Comparison of ENCODE assay signal across 5 worm cellular contexts in genomic region chrIII:9697323-9697722, ce11.
TF ChIP-seq lines count a peak whose summit lies in the region.

No protein-coding gene starts in this region.

TF ChIP-seq in whole organism, L1 larva, 84 proteins besides CTCF, POLR2A, EP300 and RAD21 (continues in another document):
- TF ChIP-seq snu-23 (GFP tag; optimal IDR thresholded peaks at IDR 0.05; lab: Kevin White, UChicago) (peak; percentile 78), efl-1 (optimal IDR thresholded peaks at IDR 0.05; lab: Kevin White, UChicago) (peak; percentile 49 to 64), efl-1 (GFP tag; optimal IDR thresholded peaks at IDR 0.05 in 1 of 2; lab: Kevin White, UChicago) (peak in 1 of 2 experiments; percentile 83), unc-62 (GFP tag; optimal IDR thresholded peaks at IDR 0.05; lab: Kevin White, UChicago) (no peak), dpl-1 (GFP tag; optimal IDR thresholded peaks at IDR 0.05; lab: Kevin White, UChicago) (peak; percentile 31 to 56 (median 39)), ztf-4 (tag; optimal IDR thresholded peaks at IDR 0.05; lab: Kevin White, UChicago) (peak; percentile 38), rnt-1 (tag; optimal IDR thresholded peaks at IDR 0.05; lab: Kevin White, UChicago) (peak; percentile 77), nhr-47 (tag; optimal IDR thresholded peaks at IDR 0.05; lab: Kevin White, UChicago) (peak; percentile 59), C16A3.4 (tag; optimal IDR thresholded peaks at IDR 0.05; lab: Kevin White, UChicago) (peak; percentile 48), unc-130 (tag; optimal IDR thresholded peaks at IDR 0.05; lab: Kevin White, UChicago) (peak; percentile 63), nhr-90 (tag; optimal IDR thresholded peaks at IDR 0.05; lab: Kevin White, UChicago; ENCODE audit: poor library complexity) (peak; percentile 0), mep-1 (tag; optimal IDR thresholded peaks at IDR 0.05; lab: Kevin White, UChicago) (peak; percentile 21), lsy-2 (tag; optimal IDR thresholded peaks at IDR 0.05; lab: Kevin White, UChicago) (peak; percentile 17 to 71), unc-86 (tag; optimal IDR thresholded peaks at IDR 0.05; lab: Kevin White, UChicago) (peak; percentile 17), aha-1 (tag; optimal IDR thresholded peaks at IDR 0.05; lab: Kevin White, UChicago) (no peak), snpc-4 (tag; optimal IDR thresholded peaks at IDR 0.05; lab: Kevin White, UChicago) (peak; percentile 45), fkh-8 (tag; optimal IDR thresholded peaks at IDR 0.05; lab: Kevin White, UChicago) (peak; percentile 72), lin-39 (tag; optimal IDR thresholded peaks at IDR 0.05; lab: Kevin White, UChicago) (no peak)

TF ChIP-seq in whole organism, L3 larva, 47 proteins besides CTCF, POLR2A, EP300 and RAD21 (continues in another document):
- TF ChIP-seq egl-27 (tag; optimal IDR thresholded peaks at IDR 0.05; lab: Kevin White, UChicago) (no peak), unc-39 (tag; optimal IDR thresholded peaks at IDR 0.05; lab: Kevin White, UChicago) (no peak), nhr-43 (tag; optimal IDR thresholded peaks at IDR 0.05; lab: Kevin White, UChicago; ENCODE audit: poor library complexity, severe bottlenecking) (peak; percentile 10), nhr-67 (tag; optimal IDR thresholded peaks at IDR 0.05; lab: Kevin White, UChicago) (no peak), ztf-4 (tag; optimal IDR thresholded peaks at IDR 0.05; lab: Kevin White, UChicago) (no peak), mml-1 (tag; optimal IDR thresholded peaks at IDR 0.05; lab: Kevin White, UChicago) (no peak), lin-15B (tag; optimal IDR thresholded peaks at IDR 0.05; lab: Kevin White, UChicago) (peak; percentile 74), egl-5 (tag; optimal IDR thresholded peaks at IDR 0.05; lab: Kevin White, UChicago) (no peak), elt-3 (tag; optimal IDR thresholded peaks at IDR 0.05; lab: Kevin White, UChicago) (no peak), fkh-2 (tag; optimal IDR thresholded peaks at IDR 0.05; lab: Kevin White, UChicago) (no peak), nhr-28 (tag; optimal IDR thresholded peaks at IDR 0.05; lab: Kevin White, UChicago) (no peak), jun-1 (tag; optimal IDR thresholded peaks at IDR 0.05; lab: Kevin White, UChicago) (peak; percentile 1), snpc-4 (tag; optimal IDR thresholded peaks at IDR 0.05; lab: Kevin White, UChicago) (peak; percentile 59), nhr-76 (tag; optimal IDR thresholded peaks at IDR 0.05; lab: Kevin White, UChicago) (no peak), ztf-11 (tag; optimal IDR thresholded peaks at IDR 0.05; lab: Kevin White, UChicago) (no peak), ceh-28 (tag; optimal IDR thresholded peaks at IDR 0.05; lab: Kevin White, UChicago) (no peak), fos-1 (tag; optimal IDR thresholded peaks at IDR 0.05; lab: Kevin White, UChicago) (no peak), skn-1 (tag; optimal IDR thresholded peaks at IDR 0.05; lab: Kevin White, UChicago) (peak; percentile 42), mdl-1 (tag; optimal IDR thresholded peaks at IDR 0.05; lab: Kevin White, UChicago) (no peak), ama-1 (optimal IDR thresholded peaks at IDR 0.05; lab: Kevin White, UChicago) (peak; percentile 12)

TF ChIP-seq in whole organism, early embryonic, 17 proteins besides CTCF, POLR2A, EP300 and RAD21:
- TF ChIP-seq hmg-4 (GFP tag; optimal IDR thresholded peaks at IDR 0.05; lab: Kevin White, UChicago) (peak; percentile 60), ceh-36 (tag; optimal IDR thresholded peaks at IDR 0.05; lab: Kevin White, UChicago) (no peak)

TF ChIP-seq in whole organism, midembryonic, 9 proteins besides CTCF, POLR2A, EP300 and RAD21:
- no peak for TF ChIP-seq tab-1 (GFP tag; IDR thresholded peaks at IDR 0.05; lab: Robert Waterston, UW)
- TF ChIP-seq flt-1 (GFP tag; IDR thresholded peaks at IDR 0.05; lab: Robert Waterston, UW), result peak; percentile 55; the same call in 1 of the 2 replicates
- TF ChIP-seq med-1 (GFP tag; optimal IDR thresholded peaks at IDR 0.05; lab: Kevin White, UChicago; ENCODE audit: insufficient read depth), result no peak
- no peak for TF ChIP-seq ref-1 (GFP tag; conservative IDR thresholded peaks at IDR 0.05; lab: Robert Waterston, UW)
- TF ChIP-seq T22C8.4 (GFP tag; IDR thresholded peaks at IDR 0.05; lab: Robert Waterston, UW), result no peak
- no peak for TF ChIP-seq klf-2 (GFP tag; conservative IDR thresholded peaks at IDR 0.05; lab: Robert Waterston, UW)

TF ChIP-seq in whole organism, young adult, 124 proteins besides CTCF, POLR2A, EP300 and RAD21:
- TF ChIP-seq attf-5 (GFP tag; optimal IDR thresholded peaks at IDR 0.05; lab: Kevin White, UChicago) (peak; percentile 38), ZK185.1 (tag; optimal IDR thresholded peaks at IDR 0.05; lab: Kevin White, UChicago; ENCODE audit: poor library complexity, severe bottlenecking) (no peak), ceh-27 (GFP tag; optimal IDR thresholded peaks at IDR 0.05; lab: Kevin White, UChicago) (peak; percentile 5), dox-1 (GFP tag; IDR thresholded peaks at IDR 0.05; lab: Robert Waterston, UW) (peak; percentile 78), ets-4 (GFP tag; optimal IDR thresholded peaks at IDR 0.05; lab: Kevin White, UChicago) (peak; percentile 4), cebp-2 (GFP tag; IDR thresholded peaks at IDR 0.05; lab: Robert Waterston, UW) (no peak), cebp-1 (GFP tag; IDR thresholded peaks at IDR 0.05; lab: Robert Waterston, UW) (no peak), cebp-1 (tag; optimal IDR thresholded peaks at IDR 0.05; lab: Kevin White, UChicago) (peak; percentile 58), lin-40 (tag; optimal IDR thresholded peaks at IDR 0.05; lab: Kevin White, UChicago) (peak; percentile 26), ekl-4 (GFP tag; IDR thresholded peaks at IDR 0.05; lab: Robert Waterston, UW) (0 out of 2 replicates have a peak, but pooled peaks have one; percentile 16), K12H6.12 (tag; optimal IDR thresholded peaks at IDR 0.05; lab: Kevin White, UChicago) (peak; percentile 12), mcd-1 (GFP tag; IDR thresholded peaks at IDR 0.05; lab: Robert Waterston, UW) (0 out of 2 replicates have a peak, but pooled peaks have one; percentile 38), nhr-80 (tag; optimal IDR thresholded peaks at IDR 0.05; lab: Kevin White, UChicago) (peak; percentile 97), B0019.2 (GFP tag; conservative IDR thresholded peaks at IDR 0.05; lab: Robert Waterston, UW) (no peak), repo-1 (tag; optimal IDR thresholded peaks at IDR 0.05; lab: Kevin White, UChicago) (no peak), B0336.3 (GFP tag; IDR thresholded peaks at IDR 0.05; lab: Robert Waterston, UW) (peak; percentile 42; the same call in 1 of the 2 replicates), K11D2.4 (GFP tag; IDR thresholded peaks at IDR 0.05; lab: Robert Waterston, UW) (0 out of 2 replicates have a peak, but pooled peaks have one; percentile 10), snpc-4 (GFP tag; optimal IDR thresholded peaks at IDR 0.05; lab: Kevin White, UChicago) (no peak), snpc-4 (tag; optimal IDR thresholded peaks at IDR 0.05; lab: Kevin White, UChicago) (peak in 2 of 4 experiments; percentile 28 to 56), Y53G8AR.9 (GFP tag; conservative IDR thresholded peaks at IDR 0.05; lab: Robert Waterston, UW) (0 out of 2 replicates have a peak, but pooled peaks have one; percentile 35), hmg-1.2 (GFP tag; IDR thresholded peaks at IDR 0.05; lab: Robert Waterston, UW) (peak; percentile 56; the same call in 1 of the 2 replicates)

Comparison
In these comparisons a context has a peak if more than half of its experiments do, and no peak if none do; other contexts are left out.
1. Of the 8 proteins assayed by ChIP-seq in both whole organism, young adult and whole organism, L1 larva: peak only in whole organism, young adult: none; only in whole organism, L1 larva: dpl-1, efl-1, lin-35, nhr-90 and unc-130; in both: none; in neither: 2; mixed calls (peak in some experiments, not most) for 1.